Fruit fly (Drosophila melanogaster) whole organism, pupa: ENCODE data around the gene r.
A peak's percentile ranks its signal among the peaks of the same experiment; 100 is the strongest.

ENCODE experiments used
- CG10348 ChIP-seq: fragments of 200-800 bp; sonication (Bioruptor generic); IDR thresholded peaks from 2 replicates; pipeline ENCODE4 v1.3.6; 2022; ENCODE audit warnings: missing biosample characterization, missing genetic modification characterization
- CG12605 ChIP-seq: fragments of 200-800 bp; sonication (Bioruptor generic); IDR thresholded peaks from 2 replicates; pipeline ENCODE4 v1.3.6; 2022; ENCODE audit warnings: missing biosample characterization, missing genetic modification characterization
- CG13204 ChIP-seq: fragments of 200-800 bp; sonication (Bioruptor generic); optimal IDR thresholded peaks from 2 replicates; lab custom pipeline; 2018; ENCODE audit warnings: missing biosample characterization, mild to moderate bottlenecking, missing genetic modification characterization, moderate library complexity
- CG14655 ChIP-seq: fragments of 200-800 bp; sonication (Bioruptor generic); optimal IDR thresholded peaks from 3 replicates; lab custom pipeline; 2017; ENCODE audit warnings: mild to moderate bottlenecking, missing biosample characterization, missing genetic modification reagents, missing genetic modification characterization
- CG15710 ChIP-seq: fragments of 200-800 bp; sonication (Bioruptor generic); optimal IDR thresholded peaks from 2 replicates; lab custom pipeline; 2018; ENCODE audit warnings: missing biosample characterization, mild to moderate bottlenecking, missing genetic modification characterization, moderate library complexity
- CG17806 ChIP-seq: fragments of 200-800 bp; sonication (Bioruptor generic); optimal IDR thresholded peaks from 2 replicates; lab custom pipeline; 2018; ENCODE audit warnings: missing biosample characterization, mild to moderate bottlenecking, missing genetic modification characterization, moderate library complexity
- CG32121 ChIP-seq: fragments of 200-800 bp; sonication (Bioruptor generic); IDR thresholded peaks from 2 replicates; pipeline ENCODE4 v1.3.6; 2022; ENCODE audit warnings: missing biosample characterization, missing genetic modification characterization
- CG34367 ChIP-seq: fragments of 200-800 bp; sonication (Bioruptor generic); optimal IDR thresholded peaks from 2 replicates; lab custom pipeline; 2018; ENCODE audit warnings: missing biosample characterization, mild to moderate bottlenecking, missing genetic modification characterization
- CG4496 ChIP-seq: fragments of 200-800 bp; sonication (Bioruptor generic); IDR thresholded peaks from 3 replicates; pipeline ENCODE4 v1.3.6; 2022; ENCODE audit warnings: missing biosample characterization, missing genetic modification characterization
- CG8159 ChIP-seq: fragments of 200-800 bp; sonication (Bioruptor generic); optimal IDR thresholded peaks from 3 replicates; lab custom pipeline; 2018; ENCODE audit warnings: missing biosample characterization, mild to moderate bottlenecking, missing genetic modification characterization, moderate library complexity
- CG8301 ChIP-seq: fragments of 200-800 bp; sonication (Bioruptor generic); optimal IDR thresholded peaks from 2 replicates; lab custom pipeline; 2018; ENCODE audit warnings: missing biosample characterization, mild to moderate bottlenecking, missing genetic modification characterization
- CG9948 ChIP-seq: fragments of 200-800 bp; sonication (Bioruptor generic); optimal IDR thresholded peaks from 2 replicates; lab custom pipeline; 2018; ENCODE audit warnings: missing biosample characterization, mild to moderate bottlenecking, missing genetic modification characterization, moderate library complexity
- D1 ChIP-seq: fragments of 200-800 bp; sonication (Bioruptor generic); optimal IDR thresholded peaks from 2 replicates; lab custom pipeline; 2018; ENCODE audit warnings: missing biosample characterization, mild to moderate bottlenecking, missing genetic modification characterization, moderate library complexity
- EcR ChIP-seq: fragments of 200-800 bp; sonication (Bioruptor generic); optimal IDR thresholded peaks from 3 replicates; lab custom pipeline; 2019; ENCODE audit warnings: missing biosample characterization, missing genetic modification characterization, mild to moderate bottlenecking, moderate library complexity, missing genetic modification reagents
- Ets98B ChIP-seq: fragments of 200-800 bp; sonication (Bioruptor generic); IDR thresholded peaks from 2 replicates; pipeline ENCODE4 v1.3.6; 2022; ENCODE audit warnings: missing biosample characterization, missing genetic modification characterization
- Pif1A ChIP-seq: fragments of 200-800 bp; sonication (Bioruptor generic); optimal IDR thresholded peaks from 3 replicates; lab custom pipeline; 2016; ENCODE audit warnings: missing biosample characterization, missing genetic modification characterization
- Pif1B ChIP-seq: fragments of 200-800 bp; sonication (Bioruptor generic); optimal IDR thresholded peaks from 3 replicates; lab custom pipeline; 2016; ENCODE audit warnings: missing biosample characterization, missing genetic modification characterization
- Snoo ChIP-seq: fragments of 200-800 bp; sonication (Bioruptor generic); optimal IDR thresholded peaks from 3 replicates; lab custom pipeline; 2017; ENCODE audit warnings: missing biosample characterization, mild to moderate bottlenecking, missing genetic modification characterization, inconsistent platforms
- fd96Ca ChIP-seq: fragments of 200-800 bp; sonication (Bioruptor generic); IDR thresholded peaks from 3 replicates; pipeline ENCODE4 v1.3.6; 2022; ENCODE audit warnings: missing biosample characterization, missing genetic modification characterization
- gl ChIP-seq: fragments of 200-800 bp; sonication (Bioruptor generic); optimal IDR thresholded peaks from 2 replicates; lab custom pipeline; 2018; ENCODE audit warnings: missing biosample characterization, mild to moderate bottlenecking, missing genetic modification characterization
- rn ChIP-seq: fragments of 200-800 bp; sonication (Bioruptor generic); IDR thresholded peaks from 2 replicates; pipeline ENCODE4 v1.3.6; 2022; ENCODE audit warnings: missing biosample characterization, missing genetic modification characterization

Gene r

dm6 chrX:16637594-16638485 is 17.3 kb upstream of the r start, which contains the start of gene RpS19a:
Gene RpS19a, plus strand, starts transcription at chrX:16637894.
- TF ChIP-seq CG17806 (tag; lab: Kevin White, UChicago) (no peak), CG8301 (tag; lab: Kevin White, UChicago) (peak; percentile 15), CG13204 (GFP tag; lab: Kevin White, UChicago) (peak; percentile 59), EcR (GFP tag; lab: Kevin White, UChicago) (no peak), Snoo (tag; lab: Kevin White, UChicago) (peak; percentile 83), Pif1B (GFP tag; lab: Kevin White, UChicago) (peak; percentile 65), CG32121 (no peak), CG12605 (GFP tag; lab: Robert Waterston, UW) (0 out of 2 replicates have a peak, but pooled peaks have one; percentile 35), CG9948 (tag; lab: Kevin White, UChicago) (peak; percentile 14), CG4496 (peak; percentile 85), CG15710 (peak; percentile 38), Pif1A (GFP tag; lab: Kevin White, UChicago) (peak; percentile 64), D1 (tag; lab: Kevin White, UChicago) (no peak), CG8159 (tag; lab: Kevin White, UChicago) (peak; percentile 46), gl (tag; lab: Kevin White, UChicago) (peak; percentile 41), fd96Ca (GFP tag; lab: Robert Waterston, UW) (no peak; the same call in 2 of the 3 replicates), CG10348 (GFP tag; lab: Robert Waterston, UW) (no peak), rn (GFP tag; lab: Robert Waterston, UW) (peak; percentile 57), CG14655 (GFP tag; lab: Kevin White, UChicago) (peak; percentile 54), CG34367 (tag; lab: Kevin White, UChicago) (peak; percentile 70), Ets98B (GFP tag; lab: Robert Waterston, UW) (peak; percentile 24)

- TF ChIP-seq CG4496 (peak; percentile 98), Ets98B (GFP tag; lab: Robert Waterston, UW) (peak; percentile 92), CG10348 (GFP tag; lab: Robert Waterston, UW) (peak; percentile 74), CG8159 (tag; lab: Kevin White, UChicago) (peak; percentile 71), D1 (tag; lab: Kevin White, UChicago) (no peak), Snoo (tag; lab: Kevin White, UChicago) (no peak), EcR (GFP tag; lab: Kevin White, UChicago) (peak; percentile 18), CG13204 (GFP tag; lab: Kevin White, UChicago) (no peak), rn (GFP tag; lab: Robert Waterston, UW) (peak; percentile 88), Pif1A (GFP tag; lab: Kevin White, UChicago) (peak; percentile 72), CG32121 (peak; percentile 90), CG14655 (GFP tag; lab: Kevin White, UChicago) (peak; percentile 83), CG15710 (peak; percentile 79), gl (tag; lab: Kevin White, UChicago) (no peak), CG17806 (tag; lab: Kevin White, UChicago) (peak; percentile 79), CG12605 (GFP tag; lab: Robert Waterston, UW) (peak; percentile 83), CG8301 (tag; lab: Kevin White, UChicago) (peak; percentile 72), CG9948 (tag; lab: Kevin White, UChicago) (peak; percentile 71), CG34367 (tag; lab: Kevin White, UChicago) (peak; percentile 71), fd96Ca (GFP tag; lab: Robert Waterston, UW) (peak; percentile 91), Pif1B (GFP tag; lab: Kevin White, UChicago) (peak; percentile 38)
These were observed 14.7 kb upstream of the r start, which contains the start of the genes SNRPG and mthl1 for dm6 chrX:16640260-16641100. Gene SNRPG, minus strand, starts transcription at chrX:16640419. Gene mthl1, plus strand, starts transcription at chrX:16640968.

- TF ChIP-seq CG8159 (tag; lab: Kevin White, UChicago) (no peak), CG9948 (tag; lab: Kevin White, UChicago) (no peak), D1 (tag; lab: Kevin White, UChicago) (no peak), CG10348 (GFP tag; lab: Robert Waterston, UW) (no peak), Pif1B (GFP tag; lab: Kevin White, UChicago) (no peak), gl (tag; lab: Kevin White, UChicago) (no peak), EcR (GFP tag; lab: Kevin White, UChicago) (no peak), fd96Ca (GFP tag; lab: Robert Waterston, UW) (no peak), rn (GFP tag; lab: Robert Waterston, UW) (no peak), CG4496 (no peak)
These were observed 14.1 kb upstream of the r start for dm6 chrX:16641101-16641420.

- TF ChIP-seq Ets98B (GFP tag; lab: Robert Waterston, UW) (no peak), gl (tag; lab: Kevin White, UChicago) (no peak), CG4496 (no peak), Snoo (tag; lab: Kevin White, UChicago) (no peak), EcR (GFP tag; lab: Kevin White, UChicago) (peak; percentile 80), CG12605 (GFP tag; lab: Robert Waterston, UW) (no peak), CG14655 (GFP tag; lab: Kevin White, UChicago) (no peak), CG8159 (tag; lab: Kevin White, UChicago) (no peak), CG13204 (GFP tag; lab: Kevin White, UChicago) (peak; percentile 22)
These were observed 11.7 kb upstream of the r start for dm6 chrX:16643363-16643946.
